Worm (Caenorhabditis elegans) whole organism, L1 larva: ENCODE data around the gene F54C9.11.

Source experiments
- C04F5.9 ChIP-seq: sonication (generic microtip); optimal IDR thresholded peaks from 2 replicates; lab custom pipeline; 2016; ENCODE audit warnings: missing genetic modification characterization, missing compliant biosample characterization
- Y116A8C.19 ChIP-seq: sonication (generic microtip); optimal IDR thresholded peaks from 2 replicates; lab custom pipeline; 2016; ENCODE audit warnings: missing compliant biosample characterization, missing genetic modification characterization, borderline replicate concordance
- ceh-8 ChIP-seq: fragments of 200-800 bp; sonication (Bioruptor generic); optimal IDR thresholded peaks from 2 replicates; lab custom pipeline; 2018; ENCODE audit warnings: mild to moderate bottlenecking, missing genetic modification characterization, moderate library complexity, missing compliant biosample characterization
- ces-1 ChIP-seq: fragments of 150-350 bp; optimal IDR thresholded peaks from 2 replicates; lab custom pipeline; 2014; ENCODE audit warnings: missing biosample characterization, missing genetic modification reagents, missing genetic modification characterization
- dpl-1 ChIP-seq, 3 experiments: fragments of 150-350 bp in 2 of 3; sonication (generic microtip) in 1 of 3; optimal IDR thresholded peaks; 2 replicates each; lab custom pipeline; 2014 to 2017; ENCODE audit warnings: missing biosample characterization in 3 of 3, missing genetic modification characterization in 3 of 3, missing genetic modification reagents in 3 of 3
- efl-1 ChIP-seq, 4 experiments: fragments of 150-350 bp; optimal IDR thresholded peaks in 3 of 4; peaks in 1 of 4; 1 replicate in 1 of 4; 2 replicates in 3 of 4; lab custom pipeline; 2014; ENCODE audit warnings: missing biosample characterization in 2 of 4, missing genetic modification characterization in 2 of 4, missing genetic modification reagents in 2 of 4
- egl-13 ChIP-seq: sonication (generic microtip); optimal IDR thresholded peaks from 2 replicates; lab custom pipeline; 2016; ENCODE audit warnings: missing genotype, missing genetic modification reagents, missing genetic modification characterization, missing compliant biosample characterization
- elt-3 ChIP-seq, 6 experiments: fragments of 150-350 bp in 1 of 6; sonication (generic microtip); optimal IDR thresholded peaks; 2 replicates each; lab custom pipeline; 2017 to 2018; ENCODE audit warnings: missing biosample characterization in 6 of 6, missing genetic modification characterization in 6 of 6, inconsistent platforms in 1 of 6
- fkh-8 ChIP-seq: sonication (generic microtip); optimal IDR thresholded peaks from 2 replicates; lab custom pipeline; 2016; ENCODE audit warnings: mild to moderate bottlenecking, missing genetic modification characterization, missing compliant biosample characterization
- fos-1 ChIP-seq: fragments of 150-350 bp; optimal IDR thresholded peaks from 2 replicates; lab custom pipeline; 2014; ENCODE audit warnings: missing biosample characterization, missing genetic modification characterization
- grh-1 ChIP-seq: fragments of 200-800 bp; sonication (Bioruptor generic); IDR thresholded peaks from 2 replicates; pipeline ENCODE4 v1.3.6; 2022; ENCODE audit warnings: missing genetic modification reagents, missing genetic modification characterization, missing compliant biosample characterization
- hlh-17 ChIP-seq: fragments of 200-800 bp; sonication (Bioruptor generic); optimal IDR thresholded peaks from 2 replicates; lab custom pipeline; 2018; ENCODE audit warnings: missing genetic modification characterization, mild to moderate bottlenecking, missing compliant biosample characterization, moderate library complexity, borderline replicate concordance
- hlh-4 ChIP-seq: sonication (generic microtip); optimal IDR thresholded peaks from 2 replicates; lab custom pipeline; 2016; ENCODE audit warnings: mild to moderate bottlenecking, missing genetic modification characterization, missing compliant biosample characterization
- hpl-2 ChIP-seq: fragments of 150-350 bp; optimal IDR thresholded peaks from 2 replicates; lab custom pipeline; 2014; ENCODE audit warnings: missing biosample characterization, missing genetic modification reagents, missing genetic modification characterization
- lin-35 ChIP-seq, 2 experiments: fragments of 150-350 bp; optimal IDR thresholded peaks; 2 replicates each; lab custom pipeline; 2014; ENCODE audit warnings: missing biosample characterization in 2 of 2, missing genetic modification characterization in 2 of 2, missing genetic modification reagents in 2 of 2
- mab-9 ChIP-seq: fragments of 200-800 bp; sonication (Bioruptor generic); IDR thresholded peaks from 2 replicates; pipeline ENCODE4 v1.3.6; 2022; ENCODE audit warnings: missing genetic modification reagents, missing genetic modification characterization, missing compliant biosample characterization
- mep-1 ChIP-seq: fragments of 150-350 bp; optimal IDR thresholded peaks from 2 replicates; lab custom pipeline; 2014; ENCODE audit warnings: missing biosample characterization, missing genetic modification characterization
- nhr-11 ChIP-seq: fragments of 150-350 bp; optimal IDR thresholded peaks from 2 replicates; lab custom pipeline; 2014; ENCODE audit warnings: missing biosample characterization, missing genetic modification characterization
- nhr-19 ChIP-seq: fragments of 200-800 bp; sonication (Bioruptor generic); conservative IDR thresholded peaks from 2 replicates; pipeline ENCODE4 v1.3.6; 2022; ENCODE audit warnings: missing genetic modification characterization, missing compliant biosample characterization
- nhr-20 ChIP-seq: sonication (generic microtip); optimal IDR thresholded peaks from 2 replicates; lab custom pipeline; 2016; ENCODE audit warnings: mild to moderate bottlenecking, missing genetic modification characterization, missing compliant biosample characterization
- nhr-237 ChIP-seq: fragments of 150-350 bp; optimal IDR thresholded peaks from 2 replicates; lab custom pipeline; 2014; ENCODE audit warnings: missing biosample characterization, missing genetic modification characterization
- nhr-28 ChIP-seq: fragments of 150-350 bp; optimal IDR thresholded peaks from 2 replicates; lab custom pipeline; 2014; ENCODE audit warnings: missing biosample characterization, missing genetic modification characterization
- nhr-47 ChIP-seq: sonication (generic microtip); optimal IDR thresholded peaks from 2 replicates; lab custom pipeline; 2016; ENCODE audit warnings: mild to moderate bottlenecking, missing genetic modification characterization, moderate library complexity, missing compliant biosample characterization
- nhr-71 ChIP-seq: sonication (generic microtip); optimal IDR thresholded peaks from 2 replicates; lab custom pipeline; 2016; ENCODE audit warnings: mild to moderate bottlenecking, missing genetic modification characterization, moderate library complexity, missing compliant biosample characterization
- nhr-76 ChIP-seq: sonication (generic microtip); optimal IDR thresholded peaks from 2 replicates; lab custom pipeline; 2017; ENCODE audit warnings: missing biosample characterization, missing genetic modification characterization
- nhr-84 ChIP-seq: sonication (generic microtip); optimal IDR thresholded peaks from 2 replicates; lab custom pipeline; 2017; ENCODE audit warnings: missing biosample characterization, missing genetic modification characterization
- nhr-90 ChIP-seq: sonication (generic microtip); optimal IDR thresholded peaks from 2 replicates; lab custom pipeline; 2016; ENCODE audit warnings: mild to moderate bottlenecking, missing genetic modification characterization, missing compliant biosample characterization; ENCODE audit not compliant: poor library complexity
- skn-1 ChIP-seq: fragments of 150-350 bp; optimal IDR thresholded peaks from 2 replicates; lab custom pipeline; 2014; ENCODE audit warnings: missing biosample characterization, missing genetic modification characterization
- snpc-4 ChIP-seq: fragments of 150-350 bp; optimal IDR thresholded peaks from 2 replicates; lab custom pipeline; 2014; ENCODE audit warnings: missing biosample characterization, missing genetic modification characterization
- snu-23 ChIP-seq: sonication (generic microtip); optimal IDR thresholded peaks from 2 replicates; lab custom pipeline; 2016; ENCODE audit warnings: missing genetic modification characterization, missing compliant biosample characterization
- sox-4 ChIP-seq: sonication (generic microtip); optimal IDR thresholded peaks from 2 replicates; lab custom pipeline; 2016; ENCODE audit warnings: missing genetic modification characterization, missing compliant biosample characterization
- sup-37 ChIP-seq: fragments of 200-800 bp; sonication (Bioruptor generic); optimal IDR thresholded peaks from 2 replicates; lab custom pipeline; 2018; ENCODE audit warnings: mild to moderate bottlenecking, missing genetic modification characterization, missing compliant biosample characterization
- tbx-2 ChIP-seq: sonication (generic microtip); optimal IDR thresholded peaks from 2 replicates; lab custom pipeline; 2016; ENCODE audit warnings: missing genetic modification characterization, missing compliant biosample characterization
- unc-86 ChIP-seq: sonication (generic microtip); optimal IDR thresholded peaks from 2 replicates; lab custom pipeline; 2016; ENCODE audit warnings: missing genetic modification characterization, missing compliant biosample characterization
- zip-4 ChIP-seq: fragments of 200-800 bp; sonication (Bioruptor generic); optimal IDR thresholded peaks from 2 replicates; lab custom pipeline; 2018; ENCODE audit warnings: mild to moderate bottlenecking, missing genetic modification characterization, moderate library complexity, missing compliant biosample characterization
- ztf-4 ChIP-seq: fragments of 150-350 bp; optimal IDR thresholded peaks from 2 replicates; lab custom pipeline; 2014; ENCODE audit warnings: missing biosample characterization, missing genetic modification characterization

Gene F54C9.11

ce11 chrII:8616155-8616554 lies 31.3 kb upstream of the F54C9.11 start:
- TF ChIP-seq snu-23 = no peak
- TF ChIP-seq efl-1 (optimal IDR thresholded peaks at IDR 0.05; lab: Kevin White, UChicago) = no peak
- TF ChIP-seq efl-1 (GFP tag; optimal IDR thresholded peaks at IDR 0.05 in 1 of 2; lab: Kevin White, UChicago) = peak in 1 of 2 experiments; percentile 12
- TF ChIP-seq, all 84 proteins: peak for 1

ce11 chrII:8612470-8612869 lies 27.6 kb upstream of the F54C9.11 start, which contains the start of gene T22C8.1:
TSS of gene T22C8.1 (plus strand) at chrII:8612770.
- TF ChIP-seq dpl-1 (GFP tag; optimal IDR thresholded peaks at IDR 0.05; lab: Kevin White, UChicago) (no peak), Y116A8C.19 (no peak)

ce11 chrII:8611330-8611729 lies 26.4 kb upstream of the F54C9.11 start:
- no peak for TF ChIP-seq unc-86 (tag; lab: Kevin White, UChicago)
- TF ChIP-seq tbx-2 (tag; lab: Kevin White, UChicago) = no peak
- peak; percentile 75 for TF ChIP-seq ceh-8 (GFP tag; lab: Kevin White, UChicago)
- TF ChIP-seq nhr-90 (tag; lab: Kevin White, UChicago) = no peak
- TF ChIP-seq nhr-19 (GFP tag; lab: Robert Waterston, UW) = no peak
- TF ChIP-seq grh-1 (GFP tag; lab: Robert Waterston, UW) = no peak
- TF ChIP-seq nhr-28 (tag; lab: Kevin White, UChicago) = no peak
- no peak for TF ChIP-seq elt-3 (tag; optimal IDR thresholded peaks at IDR 0.05; lab: Kevin White, UChicago)
- TF ChIP-seq efl-1 (optimal IDR thresholded peaks at IDR 0.05; lab: Kevin White, UChicago) = no peak
- TF ChIP-seq efl-1 (GFP tag; optimal IDR thresholded peaks at IDR 0.05 in 1 of 2; lab: Kevin White, UChicago) = no peak
- no peak for TF ChIP-seq sox-4 (tag; lab: Kevin White, UChicago)
- TF ChIP-seq hlh-17 (GFP tag; lab: Kevin White, UChicago) = no peak
- TF ChIP-seq nhr-76 (tag; lab: Kevin White, UChicago) = no peak
- no peak for TF ChIP-seq lin-35 (GFP tag; optimal IDR thresholded peaks at IDR 0.05; lab: Kevin White, UChicago)
- TF ChIP-seq hpl-2 (GFP tag; lab: Kevin White, UChicago) = no peak
- no peak for TF ChIP-seq C04F5.9 (tag; lab: Kevin White, UChicago)
- peak; percentile 9 for TF ChIP-seq nhr-71 (tag; lab: Kevin White, UChicago)
- no peak for TF ChIP-seq egl-13 (tag; lab: Kevin White, UChicago)
- no peak for TF ChIP-seq mab-9
- TF ChIP-seq snpc-4 = no peak
- no peak for TF ChIP-seq skn-1 (tag; lab: Kevin White, UChicago)
- TF ChIP-seq sup-37 (GFP tag; lab: Kevin White, UChicago) = no peak
- TF ChIP-seq nhr-11 = no peak
- TF ChIP-seq zip-4 (GFP tag; lab: Kevin White, UChicago) = no peak
- TF ChIP-seq snu-23 = no peak
- peak; percentile 23 for TF ChIP-seq fkh-8
- no peak for TF ChIP-seq ces-1 (GFP tag; lab: Kevin White, UChicago)
- TF ChIP-seq nhr-237 = no peak
- TF ChIP-seq nhr-47 = peak; percentile 0
- TF ChIP-seq ztf-4 (tag; lab: Kevin White, UChicago) = no peak
- no peak for TF ChIP-seq nhr-84
- no peak for TF ChIP-seq mep-1 (tag; lab: Kevin White, UChicago)
- TF ChIP-seq nhr-20 (tag; lab: Kevin White, UChicago) = no peak

ce11 chrII:8610585-8610984 lies 25.7 kb upstream of the F54C9.11 start:
- TF ChIP-seq fos-1 (no peak), nhr-47 (peak; percentile 15), nhr-71 (tag; lab: Kevin White, UChicago) (peak; percentile 15), hlh-4 (tag; lab: Kevin White, UChicago) (peak; percentile 93)
- TF ChIP-seq, all 84 proteins: peak for 3
